Fruit fly (Drosophila melanogaster) whole organism, embryonic: Measurements from ENCODE around the gene CG4424.

Experiments
- B-H1 ChIP-seq: fragments of 200-800 bp; sonication (Bioruptor generic); IDR thresholded peaks from 3 replicates; pipeline ENCODE4 v1.3.6; 2022; ENCODE audit warnings: missing biosample characterization, missing genetic modification characterization
- CG10209 ChIP-seq: fragments of 200-800 bp; sonication (Bioruptor generic); optimal IDR thresholded peaks from 3 replicates; lab custom pipeline; 2017; ENCODE audit warnings: missing biosample characterization, mild to moderate bottlenecking, missing genetic modification characterization, missing genetic modification reagents
- CG10366 ChIP-seq: fragments of 200-800 bp; sonication (Bioruptor generic); IDR thresholded peaks from 2 replicates; pipeline ENCODE4 v1.3.6; 2022; ENCODE audit warnings: missing biosample characterization, missing genetic modification characterization
- CG10431 ChIP-seq: fragments of 200-800 bp; sonication (Bioruptor generic); optimal IDR thresholded peaks from 3 replicates; lab custom pipeline; 2018; ENCODE audit warnings: missing biosample characterization, mild to moderate bottlenecking, missing genetic modification characterization
- CG12071 ChIP-seq: fragments of 200-800 bp; sonication (Bioruptor generic); optimal IDR thresholded peaks from 3 replicates; lab custom pipeline; 2018; ENCODE audit warnings: missing biosample characterization, mild to moderate bottlenecking, missing genetic modification characterization
- CG12942 ChIP-seq: fragments of 200-800 bp; sonication (Bioruptor generic); optimal IDR thresholded peaks from 3 replicates; lab custom pipeline; 2016; ENCODE audit warnings: missing biosample characterization, missing genetic modification characterization
- CG14860 ChIP-seq: fragments of 200-800 bp; sonication (Bioruptor generic); IDR thresholded peaks from 3 replicates; pipeline ENCODE4 v1.3.6; 2022; ENCODE audit warnings: missing biosample characterization, missing genetic modification characterization; ENCODE audit not compliant: partially characterized antibody
- CG1529 ChIP-seq: fragments of 200-800 bp; sonication (Bioruptor generic); optimal IDR thresholded peaks from 3 replicates; lab custom pipeline; 2018; ENCODE audit warnings: missing biosample characterization, missing genetic modification characterization
- CG15514 ChIP-seq: fragments of 200-800 bp; sonication (Bioruptor generic); optimal IDR thresholded peaks from 3 replicates; lab custom pipeline; 2017; ENCODE audit warnings: missing biosample characterization, missing genetic modification characterization, mild to moderate bottlenecking, moderate library complexity, missing genetic modification reagents
- CG17328 ChIP-seq: fragments of 200-800 bp; sonication (Bioruptor generic); IDR thresholded peaks from 2 replicates; pipeline ENCODE4 v1.3.6; 2022; ENCODE audit warnings: missing biosample characterization, missing genetic modification characterization
- CG17829 ChIP-seq: fragments of 200-800 bp; optimal IDR thresholded peaks from 2 replicates; lab custom pipeline; 2019; ENCODE audit warnings: missing biosample characterization, mild to moderate bottlenecking, missing genetic modification characterization, moderate library complexity
- CG18599 ChIP-seq: fragments of 200-800 bp; sonication (Bioruptor generic); optimal IDR thresholded peaks from 3 replicates; lab custom pipeline; 2017; ENCODE audit warnings: missing biosample characterization, missing genetic modification characterization, mild to moderate bottlenecking, moderate library complexity, missing genetic modification reagents
- CG3065 ChIP-seq: fragments of 200-800 bp; sonication (Bioruptor generic); optimal IDR thresholded peaks from 2 replicates; lab custom pipeline; 2016; ENCODE audit warnings: missing biosample characterization, missing genetic modification characterization
- CG31388 ChIP-seq: fragments of 200-800 bp; sonication (Bioruptor generic); optimal IDR thresholded peaks from 2 replicates; lab custom pipeline; 2016; ENCODE audit warnings: missing biosample characterization, missing genetic modification characterization
- CG3163 ChIP-seq: fragments of 200-800 bp; sonication (Bioruptor generic); optimal IDR thresholded peaks from 3 replicates; lab custom pipeline; 2016; ENCODE audit warnings: missing biosample characterization, missing genetic modification characterization
- CG34224 ChIP-seq: fragments of 200-800 bp; sonication (Bioruptor generic); IDR thresholded peaks from 3 replicates; pipeline ENCODE4 v1.3.6; 2022; ENCODE audit warnings: missing biosample characterization, missing genetic modification characterization; ENCODE audit not compliant: partially characterized antibody
- CG34376 ChIP-seq: fragments of 200-800 bp; sonication (Bioruptor generic); optimal IDR thresholded peaks from 2 replicates; lab custom pipeline; 2018; ENCODE audit warnings: missing biosample characterization, mild to moderate bottlenecking, missing genetic modification characterization
- CG43689 ChIP-seq: fragments of 200-800 bp; sonication (Bioruptor generic); IDR thresholded peaks from 2 replicates; pipeline ENCODE4 v1.3.6; 2022; ENCODE audit warnings: missing biosample characterization, missing genetic modification characterization
- CG4404 ChIP-seq: fragments of 200-800 bp; sonication (Bioruptor generic); IDR thresholded peaks from 2 replicates; pipeline ENCODE4 v1.3.6; 2022; ENCODE audit warnings: missing biosample characterization, missing genetic modification characterization
- CG4617 ChIP-seq: fragments of 200-800 bp; sonication (Bioruptor generic); optimal IDR thresholded peaks from 3 replicates; lab custom pipeline; 2016; ENCODE audit warnings: missing biosample characterization, missing genetic modification characterization, borderline replicate concordance
- CG5953 ChIP-seq: fragments of 200-800 bp; sonication (Bioruptor generic); IDR thresholded peaks from 2 replicates; pipeline ENCODE4 v1.3.6; 2022; ENCODE audit warnings: missing biosample characterization, missing genetic modification characterization
- CG6791 ChIP-seq: fragments of 200-800 bp; sonication (Bioruptor generic); IDR thresholded peaks from 3 replicates; pipeline ENCODE4 v1.3.6; 2022; ENCODE audit warnings: missing biosample characterization, missing genetic modification characterization; ENCODE audit not compliant: partially characterized antibody
- CG8089 ChIP-seq: fragments of 200-800 bp; sonication (Bioruptor generic); optimal IDR thresholded peaks from 3 replicates; lab custom pipeline; 2016; ENCODE audit warnings: missing biosample characterization, missing genetic modification characterization
- CG8388 ChIP-seq: fragments of 200-800 bp; sonication (Bioruptor generic); optimal IDR thresholded peaks from 2 replicates; lab custom pipeline; 2019; ENCODE audit warnings: missing biosample characterization, mild to moderate bottlenecking, missing genetic modification characterization, moderate library complexity
- E2f1 ChIP-seq: fragments of 200-800 bp; sonication (Bioruptor generic); IDR thresholded peaks from 2 replicates; pipeline ENCODE4 v1.3.6; 2022; ENCODE audit warnings: missing biosample characterization, missing genetic modification characterization
- Eip74EF ChIP-seq, 2 experiments: fragments of 200-800 bp in 1 of 2; fragments of >200 bp in 1 of 2; sonication (Bioruptor generic) in 1 of 2; optimal IDR thresholded peaks; 2 replicates each; lab custom pipeline; 2017 to 2019; ENCODE audit warnings: missing biosample characterization in 2 of 2, missing genetic modification characterization in 2 of 2, mild to moderate bottlenecking in 1 of 2, moderate library complexity in 1 of 2
- Fer3 ChIP-seq: fragments of 200-800 bp; sonication (Bioruptor generic); optimal IDR thresholded peaks from 2 replicates; lab custom pipeline; 2018; ENCODE audit warnings: missing biosample characterization, mild to moderate bottlenecking, missing genetic modification characterization, moderate library complexity
- HLH3B ChIP-seq: fragments of 200-800 bp; sonication (Bioruptor generic); IDR thresholded peaks from 2 replicates; pipeline ENCODE4 v1.3.6; 2022; ENCODE audit warnings: missing biosample characterization, missing genetic modification characterization
- HLH4C ChIP-seq: fragments of 200-800 bp; sonication (Bioruptor generic); IDR thresholded peaks from 3 replicates; pipeline ENCODE4 v1.3.6; 2022; ENCODE audit warnings: missing biosample characterization, missing genetic modification characterization; ENCODE audit not compliant: partially characterized antibody
- Lpt ChIP-seq: fragments of >200 bp; optimal IDR thresholded peaks from 2 replicates; lab custom pipeline; 2018; ENCODE audit warnings: missing biosample characterization, missing genetic modification characterization
- NK7.1 ChIP-seq: fragments of 200-800 bp; sonication (Bioruptor generic); optimal IDR thresholded peaks from 3 replicates; lab custom pipeline; 2016; ENCODE audit warnings: missing biosample characterization, missing genetic modification characterization
- Nf-YB ChIP-seq: fragments of 200-800 bp; sonication (Bioruptor generic); optimal IDR thresholded peaks from 3 replicates; lab custom pipeline; 2019; ENCODE audit warnings: missing biosample characterization, mild to moderate bottlenecking, missing genetic modification characterization, moderate library complexity
- Optix ChIP-seq: fragments of 200-800 bp; sonication (Bioruptor generic); IDR thresholded peaks from 3 replicates; pipeline ENCODE4 v1.3.6; 2022; ENCODE audit warnings: missing biosample characterization, missing genetic modification characterization
- Poxn ChIP-seq: fragments of 200-800 bp; sonication (Bioruptor generic); IDR thresholded peaks from 2 replicates; pipeline ENCODE4 v1.3.6; 2022; ENCODE audit warnings: missing biosample characterization, missing genetic modification characterization
- abd-A ChIP-seq: fragments of 200-800 bp; sonication (Bioruptor generic); optimal IDR thresholded peaks from 3 replicates; lab custom pipeline; 2019; ENCODE audit warnings: missing biosample characterization, mild to moderate bottlenecking, missing genetic modification characterization, moderate library complexity
- cad ChIP-seq: fragments of >200 bp; optimal IDR thresholded peaks from 2 replicates; lab custom pipeline; 2017; ENCODE audit warnings: missing biosample characterization, missing genetic modification characterization
- disco-r ChIP-seq: fragments of 200-800 bp; sonication (Bioruptor generic); optimal IDR thresholded peaks from 2 replicates; lab custom pipeline; 2016; ENCODE audit warnings: missing biosample characterization, missing genetic modification characterization
- ewg ChIP-seq: fragments of 200-800 bp; sonication (Bioruptor generic); optimal IDR thresholded peaks from 3 replicates; lab custom pipeline; 2017; ENCODE audit warnings: mild to moderate bottlenecking, missing biosample characterization, missing genetic modification reagents, missing genetic modification characterization
- jigr1 ChIP-seq: fragments of 200-800 bp; sonication (Bioruptor generic); IDR thresholded peaks from 3 replicates; pipeline ENCODE4 v1.3.6; 2022; ENCODE audit warnings: missing biosample characterization, missing genetic modification characterization
- knrl ChIP-seq: fragments of 200-800 bp; sonication (Bioruptor generic); IDR thresholded peaks from 3 replicates; pipeline ENCODE4 v1.3.6; 2022; ENCODE audit warnings: missing biosample characterization, missing genetic modification characterization; ENCODE audit not compliant: partially characterized antibody
- lola ChIP-seq, 3 experiments: fragments of >200 bp in 2 of 3; fragments of 200-800 bp in 1 of 3; sonication (Bioruptor generic) in 1 of 3; optimal IDR thresholded peaks; 2 replicates each; lab custom pipeline; 2017 to 2019; ENCODE audit warnings: missing biosample characterization in 3 of 3, missing genetic modification characterization in 3 of 3, mild to moderate bottlenecking in 1 of 3, moderate library complexity in 1 of 3
- nerfin-2 ChIP-seq: fragments of 200-800 bp; sonication (Bioruptor generic); IDR thresholded peaks from 2 replicates; pipeline ENCODE4 v1.3.6; 2022; ENCODE audit warnings: missing biosample characterization, missing genetic modification characterization; ENCODE audit not compliant: partially characterized antibody
- odd ChIP-seq: fragments of 200-800 bp; sonication (Bioruptor generic); optimal IDR thresholded peaks from 2 replicates; lab custom pipeline; 2017; ENCODE audit warnings: missing biosample characterization, mild to moderate bottlenecking, missing genetic modification characterization
- pb ChIP-seq: fragments of 200-800 bp; sonication (Bioruptor generic); optimal IDR thresholded peaks from 3 replicates; lab custom pipeline; 2016; ENCODE audit warnings: missing biosample characterization, missing genetic modification characterization
- schlank ChIP-seq: fragments of 200-800 bp; sonication (Bioruptor generic); optimal IDR thresholded peaks from 2 replicates; lab custom pipeline; 2018; ENCODE audit warnings: missing biosample characterization, mild to moderate bottlenecking, missing genetic modification characterization
- scrt ChIP-seq: fragments of 200-800 bp; sonication (Bioruptor generic); optimal IDR thresholded peaks from 2 replicates; lab custom pipeline; 2018; ENCODE audit warnings: missing biosample characterization, mild to moderate bottlenecking, missing genetic modification characterization, moderate library complexity
- seq ChIP-seq: fragments of 200-800 bp; sonication (Bioruptor generic); IDR thresholded peaks from 2 replicates; pipeline ENCODE4 v1.3.6; 2022; ENCODE audit warnings: missing biosample characterization, missing genetic modification characterization
- sisA ChIP-seq: fragments of 200-800 bp; sonication (Bioruptor generic); IDR thresholded peaks from 2 replicates; pipeline ENCODE4 v1.3.6; 2022; ENCODE audit warnings: missing biosample characterization, missing genetic modification characterization
- trem ChIP-seq: fragments of 200-800 bp; optimal IDR thresholded peaks from 3 replicates; lab custom pipeline; 2019; ENCODE audit warnings: missing biosample characterization, mild to moderate bottlenecking, missing genetic modification characterization, moderate library complexity
- vvl ChIP-seq: fragments of 200-800 bp; sonication (Bioruptor generic); IDR thresholded peaks from 2 replicates; pipeline ENCODE4 v1.3.6; 2022; ENCODE audit warnings: missing biosample characterization, missing genetic modification characterization

The CG4424 gene

DNA sequence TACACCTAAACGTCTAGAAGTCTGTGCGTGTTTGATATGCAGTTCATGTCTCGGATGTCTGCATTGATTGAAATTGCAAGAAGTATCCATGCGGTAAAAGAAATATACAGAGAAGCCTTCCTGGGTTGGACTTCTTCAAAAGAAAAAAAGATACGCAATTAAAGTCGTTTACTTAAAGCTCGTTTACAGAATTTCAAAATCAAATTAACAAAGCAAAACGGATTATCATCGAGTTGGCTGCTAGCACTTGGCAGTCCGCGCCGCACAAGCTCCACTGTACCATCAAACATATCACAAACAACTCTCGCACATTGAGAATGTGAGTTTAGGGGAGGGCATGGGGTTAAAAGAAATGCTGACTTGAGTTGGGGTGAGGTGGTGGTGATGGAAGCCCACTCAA, 29.4 kb downstream of the CG4424 start (continued):
- peak; percentile 78 for TF ChIP-seq CG17829 (tag; lab: Kevin White, UChicago)
- TF ChIP-seq E2f1 (GFP tag; lab: Robert Waterston, UW), result peak; percentile 64
- peak; percentile 60 for TF ChIP-seq Fer3 (tag; lab: Kevin White, UChicago)
- TF ChIP-seq Nf-YB (GFP tag; lab: Kevin White, UChicago), result peak; percentile 39
- TF ChIP-seq schlank (tag; lab: Kevin White, UChicago), result no peak
- peak; percentile 67 for TF ChIP-seq ewg (GFP tag; lab: Kevin White, UChicago)
- no peak for TF ChIP-seq HLH4C (GFP tag; lab: Robert Waterston, UW)
- no peak for TF ChIP-seq CG31388 (GFP tag; lab: Kevin White, UChicago)
- peak in 1 of 2 experiments; percentile 17 for TF ChIP-seq Eip74EF (GFP tag; optimal IDR thresholded peaks at IDR 0.05; lab: Kevin White, UChicago)
- peak; percentile 68 for TF ChIP-seq trem (tag; lab: Kevin White, UChicago)
- peak; percentile 74 for TF ChIP-seq CG4404 (GFP tag; lab: Robert Waterston, UW)
- peak; percentile 68 for TF ChIP-seq CG18599 (GFP tag; lab: Kevin White, UChicago)
- peak; percentile 66 for TF ChIP-seq B-H1 (GFP tag; lab: Robert Waterston, UW)
- TF ChIP-seq seq (GFP tag; lab: Robert Waterston, UW), result no peak
- TF ChIP-seq cad (GFP tag; lab: Kevin White, UChicago), result no peak
- no peak for TF ChIP-seq knrl (GFP tag; lab: Robert Waterston, UW)
- peak; percentile 20 for TF ChIP-seq CG15514 (GFP tag; lab: Kevin White, UChicago)
- peak; percentile 85 for TF ChIP-seq sisA (GFP tag; lab: Robert Waterston, UW)
- no peak for TF ChIP-seq Lpt (GFP tag; lab: Kevin White, UChicago)
- TF ChIP-seq CG10431 (GFP tag; lab: Kevin White, UChicago), result no peak
- TF ChIP-seq nerfin-2 (GFP tag; lab: Robert Waterston, UW), result no peak
- TF ChIP-seq CG6791 (GFP tag; lab: Robert Waterston, UW), result no peak
- TF ChIP-seq CG12071 (GFP tag; lab: Kevin White, UChicago), result peak; percentile 63
- peak; percentile 62 for TF ChIP-seq CG10209
- peak; percentile 49 for TF ChIP-seq CG3163
- TF ChIP-seq abd-A (tag; lab: Kevin White, UChicago), result no peak
- no peak for TF ChIP-seq CG14860
- peak; percentile 87 for TF ChIP-seq CG17328
- TF ChIP-seq scrt (GFP tag; lab: Kevin White, UChicago), result peak; percentile 13
- peak; percentile 53 for TF ChIP-seq odd (GFP tag; lab: Kevin White, UChicago)
- no peak for TF ChIP-seq jigr1 (GFP tag; lab: Robert Waterston, UW)
- TF ChIP-seq Optix (GFP tag; lab: Robert Waterston, UW), result peak; percentile 88
- TF ChIP-seq CG8089 (GFP tag; lab: Kevin White, UChicago), result no peak
- TF ChIP-seq CG8388 (GFP tag; lab: Kevin White, UChicago), result peak; percentile 71
- peak; percentile 64 for TF ChIP-seq CG5953
- TF ChIP-seq disco-r (GFP tag; lab: Kevin White, UChicago), result no peak
- TF ChIP-seq pb (GFP tag; lab: Kevin White, UChicago), result no peak
- peak; percentile 55 for TF ChIP-seq CG3065
- TF ChIP-seq CG34376, result no peak
- no peak for TF ChIP-seq CG43689
- peak in 1 of 3 experiments; percentile 78 for TF ChIP-seq lola (GFP tag; optimal IDR thresholded peaks at IDR 0.05; lab: Kevin White, UChicago)
- TF ChIP-seq CG4617, result peak; percentile 35
- no peak for TF ChIP-seq CG34224 (GFP tag; lab: Robert Waterston, UW)
- peak; percentile 59 for TF ChIP-seq CG12942 (GFP tag; lab: Kevin White, UChicago)
- TF ChIP-seq NK7.1, result no peak
- peak; percentile 79 for TF ChIP-seq CG1529 (GFP tag; lab: Kevin White, UChicago)
- peak; percentile 89 for TF ChIP-seq vvl
- TF ChIP-seq Poxn, result no peak
- TF ChIP-seq HLH3B, result peak; percentile 85
- peak; percentile 79 for TF ChIP-seq CG10366 (GFP tag; lab: Robert Waterston, UW)
